Worm (Caenorhabditis elegans) whole organism, young adult: ENCODE data around the gene C48B4.12.

Experiments
- B0019.2 ChIP-seq: fragments of 200-800 bp; sonication (Bioruptor generic); conservative IDR thresholded peaks from 2 replicates; pipeline ENCODE4 v1.3.6; 2022; ENCODE audit warnings: missing genetic modification reagents, missing genetic modification characterization, missing compliant biosample characterization
- B0035.1 ChIP-seq: sonication (generic microtip); optimal IDR thresholded peaks from 2 replicates; lab custom pipeline; 2016; ENCODE audit warnings: missing genetic modification characterization, mild to moderate bottlenecking, missing compliant biosample characterization, missing genotype, missing genetic modification reagents
- F22D6.2 ChIP-seq: sonication (generic microtip); optimal IDR thresholded peaks from 2 replicates; lab custom pipeline; 2016; ENCODE audit warnings: mild to moderate bottlenecking, missing genetic modification characterization, missing compliant biosample characterization
- F33H1.4 ChIP-seq: fragments of 200-800 bp; sonication (Bioruptor generic); IDR thresholded peaks from 2 replicates; pipeline ENCODE4 v1.3.6; 2022; ENCODE audit warnings: missing genetic modification reagents, missing genetic modification characterization, missing compliant biosample characterization
- F37B4.10 ChIP-seq: fragments of 200-800 bp; sonication (Bioruptor generic); IDR thresholded peaks from 2 replicates; pipeline ENCODE4 v1.3.6; 2022; ENCODE audit warnings: missing genetic modification characterization, missing compliant biosample characterization
- F39B2.1 ChIP-seq: fragments of 200-800 bp; sonication (Bioruptor generic); IDR thresholded peaks from 2 replicates; pipeline ENCODE4 v1.3.6; 2022; ENCODE audit warnings: missing genetic modification reagents, missing genetic modification characterization, missing compliant biosample characterization
- K11D2.4 ChIP-seq: fragments of 200-800 bp; sonication (Bioruptor generic); IDR thresholded peaks from 2 replicates; pipeline ENCODE4 v1.3.6; 2022; ENCODE audit warnings: missing genetic modification reagents, missing genetic modification characterization, missing compliant biosample characterization
- Y56A3A.18 ChIP-seq: fragments of 200-800 bp; sonication (Bioruptor generic); IDR thresholded peaks from 2 replicates; pipeline ENCODE4 v1.3.6; 2022; ENCODE audit warnings: missing genetic modification reagents, missing genetic modification characterization, missing compliant biosample characterization
- ama-1 ChIP-seq, 3 experiments: fragments of 150-350 bp in 1 of 3; sonication (generic microtip) in 2 of 3; optimal IDR thresholded peaks; 2 replicates each; lab custom pipeline; 2014 to 2018; ENCODE audit warnings: missing biosample characterization in 2 of 3, missing genetic modification characterization in 2 of 3, missing genetic modification reagents in 2 of 3
- aptf-3 ChIP-seq: fragments of 200-800 bp; sonication (Bioruptor generic); IDR thresholded peaks from 2 replicates; pipeline ENCODE4 v1.3.6; 2022; ENCODE audit warnings: missing genetic modification characterization, missing compliant biosample characterization
- athp-1 ChIP-seq: sonication (generic microtip); optimal IDR thresholded peaks from 2 replicates; lab custom pipeline; 2017; ENCODE audit warnings: mild to moderate bottlenecking, missing genetic modification characterization, missing compliant biosample characterization
- attf-5 ChIP-seq: fragments of 200-800 bp; sonication (Bioruptor generic); optimal IDR thresholded peaks from 2 replicates; lab custom pipeline; 2018; ENCODE audit warnings: mild to moderate bottlenecking, missing genetic modification characterization, missing compliant biosample characterization
- attf-6 ChIP-seq: fragments of 200-800 bp; sonication (Bioruptor generic); IDR thresholded peaks from 2 replicates; pipeline ENCODE4 v1.3.6; 2022; ENCODE audit warnings: missing genetic modification reagents, missing genetic modification characterization, missing compliant biosample characterization
- bed-2 ChIP-seq: fragments of 200-800 bp; sonication (Bioruptor generic); IDR thresholded peaks from 2 replicates; pipeline ENCODE4 v1.3.6; 2022; ENCODE audit warnings: missing genetic modification reagents, missing genetic modification characterization, missing compliant biosample characterization
- ceh-79 ChIP-seq: sonication (generic microtip); optimal IDR thresholded peaks from 2 replicates; lab custom pipeline; 2017; ENCODE audit warnings: mild to moderate bottlenecking, missing genetic modification characterization, missing compliant biosample characterization
- ceh-91 ChIP-seq: fragments of 200-800 bp; sonication (Bioruptor generic); IDR thresholded peaks from 2 replicates; pipeline ENCODE4 v1.3.6; 2022; ENCODE audit warnings: missing genetic modification reagents, missing genetic modification characterization, missing compliant biosample characterization
- dox-1 ChIP-seq: fragments of 200-800 bp; sonication (Bioruptor generic); IDR thresholded peaks from 2 replicates; pipeline ENCODE4 v1.3.6; 2022; ENCODE audit warnings: missing genetic modification reagents, missing genetic modification characterization, missing compliant biosample characterization
- efl-1 ChIP-seq: fragments of 150-350 bp; optimal IDR thresholded peaks from 2 replicates; lab custom pipeline; 2014; ENCODE audit warnings: missing biosample characterization, missing genetic modification reagents, missing genetic modification characterization
- egrh-3 ChIP-seq: fragments of 200-800 bp; sonication (Bioruptor generic); IDR thresholded peaks from 2 replicates; pipeline ENCODE4 v1.3.6; 2022; ENCODE audit warnings: missing genetic modification reagents, missing genetic modification characterization, missing compliant biosample characterization
- ekl-4 ChIP-seq: fragments of 200-800 bp; sonication (Bioruptor generic); IDR thresholded peaks from 2 replicates; pipeline ENCODE4 v1.3.6; 2022; ENCODE audit warnings: missing genetic modification reagents, missing genetic modification characterization, missing compliant biosample characterization
- ets-4 ChIP-seq: fragments of 200-800 bp; sonication (Bioruptor generic); optimal IDR thresholded peaks from 2 replicates; lab custom pipeline; 2018; ENCODE audit warnings: mild to moderate bottlenecking, missing genetic modification characterization, missing compliant biosample characterization
- lag-1 ChIP-seq: fragments of 200-800 bp; sonication (Bioruptor generic); IDR thresholded peaks from 2 replicates; pipeline ENCODE4 v1.3.6; 2022; ENCODE audit warnings: missing genetic modification reagents, missing genetic modification characterization, missing compliant biosample characterization
- let-607 ChIP-seq, 2 experiments: fragments of 200-800 bp in 1 of 2; sonication (Bioruptor generic) in 1 of 2; sonication (generic microtip) in 1 of 2; optimal IDR thresholded peaks; 2 replicates each; lab custom pipeline; 2016 to 2018; ENCODE audit warnings: mild to moderate bottlenecking in 2 of 2, missing compliant biosample characterization in 2 of 2, missing genetic modification characterization in 2 of 2, moderate library complexity in 2 of 2, missing genotype in 1 of 2
- lin-35 ChIP-seq, 3 experiments: fragments of 150-350 bp in 2 of 3; sonication (generic microtip) in 1 of 3; optimal IDR thresholded peaks; 2 replicates each; lab custom pipeline; 2014 to 2018; ENCODE audit warnings: missing biosample characterization in 3 of 3, missing genetic modification characterization in 3 of 3, missing genetic modification reagents in 3 of 3
- lin-54 ChIP-seq: fragments of 200-800 bp; sonication (Bioruptor generic); optimal IDR thresholded peaks from 2 replicates; lab custom pipeline; 2018; ENCODE audit warnings: mild to moderate bottlenecking, missing genetic modification characterization, missing compliant biosample characterization
- lsl-1 ChIP-seq: fragments of 200-800 bp; sonication (Bioruptor generic); optimal IDR thresholded peaks from 2 replicates; lab custom pipeline; 2018; ENCODE audit warnings: mild to moderate bottlenecking, missing genetic modification characterization, moderate library complexity, missing compliant biosample characterization
- mxl-1 ChIP-seq: sonication (generic microtip); optimal IDR thresholded peaks from 2 replicates; lab custom pipeline; 2016; ENCODE audit warnings: missing genetic modification characterization, missing compliant biosample characterization
- nhr-80 ChIP-seq: sonication (generic microtip); optimal IDR thresholded peaks from 2 replicates; lab custom pipeline; 2016; ENCODE audit warnings: missing genetic modification characterization, missing compliant biosample characterization
- pbrm-1 ChIP-seq: fragments of 200-800 bp; sonication (Bioruptor generic); IDR thresholded peaks from 2 replicates; pipeline ENCODE4 v1.3.6; 2022; ENCODE audit warnings: missing genetic modification reagents, missing genetic modification characterization, missing compliant biosample characterization
- rpc-1 ChIP-seq, 2 experiments: fragments of 150-350 bp in 1 of 2; sonication (generic microtip) in 1 of 2; optimal IDR thresholded peaks; 2 replicates each; lab custom pipeline; 2014 to 2018; ENCODE audit warnings: missing biosample characterization in 1 of 2, missing genetic modification characterization in 1 of 2, missing genetic modification reagents in 1 of 2, missing genotype in 1 of 2
- tbx-9 ChIP-seq: sonication (generic microtip); optimal IDR thresholded peaks from 2 replicates; lab custom pipeline; 2016; ENCODE audit warnings: borderline replicate concordance, missing genetic modification characterization, inconsistent platforms, missing compliant biosample characterization
- zfh-2 ChIP-seq: fragments of 200-800 bp; sonication (Bioruptor generic); conservative IDR thresholded peaks from 2 replicates; pipeline ENCODE4 v1.3.6; 2022; ENCODE audit warnings: missing genetic modification reagents, missing genetic modification characterization, missing compliant biosample characterization

Gene C48B4.12

DNA sequence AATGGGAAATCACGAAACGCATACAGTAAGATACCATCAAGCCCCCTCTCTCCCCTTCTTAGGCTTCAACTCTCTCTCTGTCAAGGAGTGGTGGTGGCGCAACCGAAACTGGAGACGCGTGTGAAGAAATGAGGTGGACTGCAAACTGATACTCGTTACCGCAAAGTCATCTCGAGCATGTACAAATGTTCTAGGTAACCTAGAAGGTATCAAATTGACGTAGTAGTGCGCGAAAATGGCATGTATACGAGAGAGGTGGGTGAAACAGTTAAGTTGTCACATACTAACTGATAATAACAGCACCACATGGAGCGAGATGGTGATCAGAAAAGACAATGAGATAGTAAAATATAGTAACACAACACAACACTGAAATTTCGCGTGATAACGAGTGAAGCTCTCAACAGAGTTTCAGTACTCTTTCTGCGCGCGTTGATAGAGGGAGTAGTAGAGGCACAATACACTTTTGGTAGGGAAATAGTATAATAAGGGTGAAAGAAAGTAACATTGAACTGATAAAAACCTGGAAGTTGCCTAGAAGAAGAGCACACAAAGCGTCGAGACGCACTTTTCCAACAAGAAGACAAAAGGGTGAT, 41.1 kb downstream of the C48B4.12 start:
- TF ChIP-seq mxl-1 (tag; lab: Kevin White, UChicago) = no peak
- TF ChIP-seq dox-1 (GFP tag; lab: Robert Waterston, UW) = 0 out of 2 replicates have a peak, but pooled peaks have one; percentile 15
- TF ChIP-seq F33H1.4 = no peak
- peak; percentile 65 for TF ChIP-seq ets-4 (GFP tag; lab: Kevin White, UChicago)
- peak; percentile 98 for TF ChIP-seq nhr-80 (tag; lab: Kevin White, UChicago)
- TF ChIP-seq let-607 (tag; optimal IDR thresholded peaks at IDR 0.05; lab: Kevin White, UChicago) = peak; percentile 47 to 86

DNA sequence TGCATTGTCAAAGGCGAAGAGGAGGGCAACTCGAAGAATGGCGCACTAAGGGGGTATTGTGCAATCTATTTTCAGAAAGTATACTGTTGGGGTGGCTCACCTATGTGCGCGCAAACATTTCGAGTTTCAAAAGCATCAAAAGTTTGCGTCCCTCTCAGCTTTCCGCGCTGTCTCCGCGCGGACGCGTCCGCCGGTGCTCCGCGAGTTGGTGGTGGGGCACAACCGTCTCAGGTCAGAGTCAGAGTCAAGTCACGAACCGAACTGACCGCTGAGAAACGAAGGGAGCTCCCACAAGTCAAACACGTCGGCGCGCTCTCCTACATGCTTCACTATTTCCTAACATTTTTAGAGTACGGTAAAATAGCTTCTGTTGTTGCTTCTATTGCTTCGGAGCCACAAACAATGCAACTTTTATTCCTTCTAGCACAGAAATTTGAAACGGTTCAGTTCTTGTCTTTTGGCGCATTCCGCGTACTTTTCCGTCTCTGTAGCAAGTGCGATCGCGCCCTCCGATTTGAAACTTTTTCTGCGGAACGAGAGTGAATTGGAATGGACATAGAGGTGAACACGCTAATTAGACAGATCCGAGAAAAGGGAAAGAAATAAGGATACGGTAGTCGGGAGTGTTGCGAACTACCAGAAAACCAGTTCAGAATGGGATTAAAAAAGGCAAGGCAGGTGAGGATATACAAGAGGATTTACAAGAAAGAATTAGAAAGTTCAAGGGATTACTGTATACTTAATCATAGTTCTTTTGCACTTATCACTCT, 42.3 kb downstream of the C48B4.12 start:
- TF ChIP-seq F39B2.1 (GFP tag; lab: Robert Waterston, UW) (no peak), lag-1 (GFP tag; lab: Robert Waterston, UW) (no peak), K11D2.4 (GFP tag; lab: Robert Waterston, UW) (no peak), B0035.1 (no peak), B0019.2 (no peak), pbrm-1 (GFP tag; lab: Robert Waterston, UW) (no peak), ceh-91 (GFP tag; lab: Robert Waterston, UW) (no peak), zfh-2 (GFP tag; lab: Robert Waterston, UW) (peak; percentile 85), egrh-3 (GFP tag; lab: Robert Waterston, UW) (peak; percentile 38; the same call in 1 of the 2 replicates)

DNA sequence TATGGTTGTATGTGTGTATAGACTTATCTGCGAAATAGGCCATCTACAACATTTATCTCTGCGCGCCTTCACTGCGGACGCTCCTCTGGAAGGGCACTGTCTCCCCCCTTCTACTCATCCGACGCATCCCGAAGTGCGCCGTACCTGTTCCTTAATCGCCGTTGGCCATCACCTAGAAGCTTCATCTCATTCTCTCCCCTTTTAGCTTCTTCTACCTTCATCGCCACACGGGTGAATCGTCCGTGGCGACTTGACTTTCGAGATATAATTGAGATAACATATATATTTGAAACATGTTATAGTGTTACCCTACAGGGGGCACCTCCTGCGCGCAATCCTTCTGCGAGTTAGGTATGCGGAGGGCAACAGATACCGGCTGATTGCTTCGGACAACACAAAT, 45.0 kb downstream of the C48B4.12 start:
- TF ChIP-seq athp-1 (tag; lab: Kevin White, UChicago) = no peak
- TF ChIP-seq lin-54 (GFP tag; lab: Kevin White, UChicago) = no peak
- TF ChIP-seq B0019.2 = no peak
- TF ChIP-seq ama-1 (optimal IDR thresholded peaks at IDR 0.05; lab: Kevin White, UChicago) = no peak
- no peak for TF ChIP-seq ama-1 (GFP tag; optimal IDR thresholded peaks at IDR 0.05; lab: Kevin White, UChicago)
- 0 out of 2 replicates have a peak, but pooled peaks have one; percentile 44 for TF ChIP-seq zfh-2 (GFP tag; lab: Robert Waterston, UW)

DNA sequence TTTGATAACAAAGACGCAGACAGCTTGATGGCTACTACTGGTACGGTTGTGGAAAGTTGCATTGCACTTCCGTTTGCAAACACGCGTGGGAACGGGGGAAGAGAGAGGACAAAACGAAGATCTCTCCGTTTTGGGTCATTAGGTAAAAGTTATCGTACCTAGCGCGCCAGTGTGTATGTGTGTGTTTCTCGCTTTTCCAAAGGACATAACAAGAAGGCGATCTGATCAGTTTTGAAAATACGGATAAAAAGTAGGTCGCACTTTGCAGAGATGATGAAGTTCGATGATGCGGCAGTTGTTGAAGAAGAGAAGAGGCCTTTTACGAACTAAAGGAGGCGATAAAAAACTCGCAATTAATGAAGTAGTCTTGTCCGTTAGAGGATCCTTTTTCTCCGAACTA, 48.0 kb downstream of the C48B4.12 start:
- TF ChIP-seq Y56A3A.18 (GFP tag; lab: Robert Waterston, UW) = no peak
- TF ChIP-seq aptf-3 (GFP tag; lab: Robert Waterston, UW) = no peak
- TF ChIP-seq attf-6 = no peak
- no peak for TF ChIP-seq bed-2 (GFP tag; lab: Robert Waterston, UW)
- TF ChIP-seq lin-35 (GFP tag; optimal IDR thresholded peaks at IDR 0.05; lab: Kevin White, UChicago) = no peak
- no peak for TF ChIP-seq rpc-1 (optimal IDR thresholded peaks at IDR 0.05; lab: Kevin White, UChicago)
- TF ChIP-seq rpc-1 (tag; optimal IDR thresholded peaks at IDR 0.05; lab: Kevin White, UChicago) = no peak
- no peak for TF ChIP-seq ekl-4 (GFP tag; lab: Robert Waterston, UW)
- no peak for TF ChIP-seq F37B4.10 (GFP tag; lab: Robert Waterston, UW)
- no peak for TF ChIP-seq ceh-79 (tag; lab: Kevin White, UChicago)
- TF ChIP-seq F22D6.2 = no peak
- TF ChIP-seq attf-5 = no peak
- no peak for TF ChIP-seq lsl-1 (GFP tag; lab: Kevin White, UChicago)
- no peak for TF ChIP-seq efl-1 (GFP tag; lab: Kevin White, UChicago)
- no peak for TF ChIP-seq tbx-9 (tag; lab: Kevin White, UChicago)
